Worm (Caenorhabditis elegans) whole organism, L1 larva: ENCODE results near the gene F07H5.13.

Experiments used
- C16A3.4 ChIP-seq: fragments of 150-350 bp; optimal IDR thresholded peaks from 2 replicates; lab custom pipeline; 2014; ENCODE audit warnings: missing biosample characterization, missing genetic modification characterization
- C34B4.2 ChIP-seq: sonication (generic microtip); optimal IDR thresholded peaks from 2 replicates; lab custom pipeline; 2017; ENCODE audit warnings: mild to moderate bottlenecking, missing genetic modification characterization, missing compliant biosample characterization
- F16B12.6 ChIP-seq: fragments of 150-350 bp; optimal IDR thresholded peaks from 2 replicates; lab custom pipeline; 2014; ENCODE audit warnings: missing biosample characterization, missing genetic modification characterization
- Y116A8C.19 ChIP-seq: sonication (generic microtip); optimal IDR thresholded peaks from 2 replicates; lab custom pipeline; 2016; ENCODE audit warnings: missing compliant biosample characterization, missing genetic modification characterization, borderline replicate concordance
- blmp-1 ChIP-seq: fragments of 150-350 bp; optimal IDR thresholded peaks from 2 replicates; lab custom pipeline; 2014; ENCODE audit warnings: missing biosample characterization, missing genetic modification characterization
- ceh-82 ChIP-seq, 3 experiments: fragments of 150-350 bp in 1 of 3; sonication (generic microtip) in 2 of 3; optimal IDR thresholded peaks; 2 replicates each; lab custom pipeline; 2014 to 2017; ENCODE audit warnings: missing biosample characterization in 3 of 3, missing genetic modification characterization in 3 of 3
- ceh-88 ChIP-seq: fragments of 200-800 bp; sonication (Bioruptor generic); IDR thresholded peaks from 2 replicates; pipeline ENCODE4 v1.3.6; 2022; ENCODE audit warnings: missing genetic modification characterization, missing compliant biosample characterization
- dsc-1 ChIP-seq: sonication (generic microtip); optimal IDR thresholded peaks from 2 replicates; lab custom pipeline; 2016; ENCODE audit warnings: mild to moderate bottlenecking, missing genetic modification characterization, missing compliant biosample characterization
- efl-1 ChIP-seq, 4 experiments: fragments of 150-350 bp; optimal IDR thresholded peaks in 3 of 4; peaks in 1 of 4; 1 replicate in 1 of 4; 2 replicates in 3 of 4; lab custom pipeline; 2014; ENCODE audit warnings: missing biosample characterization in 2 of 4, missing genetic modification characterization in 2 of 4, missing genetic modification reagents in 2 of 4
- egl-13 ChIP-seq: sonication (generic microtip); optimal IDR thresholded peaks from 2 replicates; lab custom pipeline; 2016; ENCODE audit warnings: missing genotype, missing genetic modification reagents, missing genetic modification characterization, missing compliant biosample characterization
- elt-2 ChIP-seq: sonication (generic microtip); optimal IDR thresholded peaks from 2 replicates; lab custom pipeline; 2016; ENCODE audit warnings: missing genetic modification characterization, mild to moderate bottlenecking, inconsistent platforms, missing compliant biosample characterization, missing genetic modification reagents
- elt-3 ChIP-seq, 6 experiments: fragments of 150-350 bp in 1 of 6; sonication (generic microtip); optimal IDR thresholded peaks; 2 replicates each; lab custom pipeline; 2017 to 2018; ENCODE audit warnings: missing biosample characterization in 6 of 6, missing genetic modification characterization in 6 of 6, inconsistent platforms in 1 of 6
- ets-5 ChIP-seq: fragments of 200-800 bp; sonication (Bioruptor generic); IDR thresholded peaks from 2 replicates; pipeline ENCODE4 v1.3.6; 2022; ENCODE audit warnings: missing genetic modification characterization, missing compliant biosample characterization
- fkh-10 ChIP-seq: sonication (generic microtip); optimal IDR thresholded peaks from 2 replicates; lab custom pipeline; 2017; ENCODE audit warnings: missing biosample characterization, missing genetic modification reagents, missing genetic modification characterization
- fkh-8 ChIP-seq: sonication (generic microtip); optimal IDR thresholded peaks from 2 replicates; lab custom pipeline; 2016; ENCODE audit warnings: mild to moderate bottlenecking, missing genetic modification characterization, missing compliant biosample characterization
- fos-1 ChIP-seq: fragments of 150-350 bp; optimal IDR thresholded peaks from 2 replicates; lab custom pipeline; 2014; ENCODE audit warnings: missing biosample characterization, missing genetic modification characterization
- hlh-4 ChIP-seq: sonication (generic microtip); optimal IDR thresholded peaks from 2 replicates; lab custom pipeline; 2016; ENCODE audit warnings: mild to moderate bottlenecking, missing genetic modification characterization, missing compliant biosample characterization
- hpl-2 ChIP-seq: fragments of 150-350 bp; optimal IDR thresholded peaks from 2 replicates; lab custom pipeline; 2014; ENCODE audit warnings: missing biosample characterization, missing genetic modification reagents, missing genetic modification characterization
- jun-1 ChIP-seq: fragments of 150-350 bp; optimal IDR thresholded peaks from 2 replicates; lab custom pipeline; 2014; ENCODE audit warnings: missing biosample characterization, missing genetic modification reagents, missing genetic modification characterization
- lin-35 ChIP-seq, 2 experiments: fragments of 150-350 bp; optimal IDR thresholded peaks; 2 replicates each; lab custom pipeline; 2014; ENCODE audit warnings: missing biosample characterization in 2 of 2, missing genetic modification characterization in 2 of 2, missing genetic modification reagents in 2 of 2
- lin-39 ChIP-seq: fragments of 150-350 bp; optimal IDR thresholded peaks from 2 replicates; lab custom pipeline; 2014; ENCODE audit warnings: missing biosample characterization, missing genetic modification reagents, missing genetic modification characterization
- lsy-2 ChIP-seq, 2 experiments: fragments of 150-350 bp; optimal IDR thresholded peaks; 2 replicates each; lab custom pipeline; 2014; ENCODE audit warnings: missing biosample characterization in 2 of 2, missing genetic modification characterization in 2 of 2
- mdl-1 ChIP-seq, 2 experiments: fragments of 150-350 bp; optimal IDR thresholded peaks; 2 replicates each; lab custom pipeline; 2014 to 2017; ENCODE audit warnings: missing biosample characterization in 2 of 2, missing genetic modification characterization in 2 of 2, inconsistent platforms in 1 of 2
- mef-2 ChIP-seq: fragments of 150-350 bp; optimal IDR thresholded peaks from 2 replicates; lab custom pipeline; 2014; ENCODE audit warnings: missing biosample characterization, missing genetic modification characterization
- mep-1 ChIP-seq: fragments of 150-350 bp; optimal IDR thresholded peaks from 2 replicates; lab custom pipeline; 2014; ENCODE audit warnings: missing biosample characterization, missing genetic modification characterization
- nhr-12 ChIP-seq: sonication (generic microtip); optimal IDR thresholded peaks from 2 replicates; lab custom pipeline; 2017; ENCODE audit warnings: missing biosample characterization, missing genetic modification characterization
- nhr-19 ChIP-seq: fragments of 200-800 bp; sonication (Bioruptor generic); conservative IDR thresholded peaks from 2 replicates; pipeline ENCODE4 v1.3.6; 2022; ENCODE audit warnings: missing genetic modification characterization, missing compliant biosample characterization
- nhr-237 ChIP-seq: fragments of 150-350 bp; optimal IDR thresholded peaks from 2 replicates; lab custom pipeline; 2014; ENCODE audit warnings: missing biosample characterization, missing genetic modification characterization
- nhr-47 ChIP-seq: sonication (generic microtip); optimal IDR thresholded peaks from 2 replicates; lab custom pipeline; 2016; ENCODE audit warnings: mild to moderate bottlenecking, missing genetic modification characterization, moderate library complexity, missing compliant biosample characterization
- nhr-71 ChIP-seq: sonication (generic microtip); optimal IDR thresholded peaks from 2 replicates; lab custom pipeline; 2016; ENCODE audit warnings: mild to moderate bottlenecking, missing genetic modification characterization, moderate library complexity, missing compliant biosample characterization
- nhr-84 ChIP-seq: sonication (generic microtip); optimal IDR thresholded peaks from 2 replicates; lab custom pipeline; 2017; ENCODE audit warnings: missing biosample characterization, missing genetic modification characterization
- nhr-85 ChIP-seq: sonication (generic microtip); peaks from one replicate; lab custom pipeline; 2016; ENCODE audit warnings: missing genetic modification characterization, inconsistent platforms, missing compliant biosample characterization
- nhr-90 ChIP-seq: sonication (generic microtip); optimal IDR thresholded peaks from 2 replicates; lab custom pipeline; 2016; ENCODE audit warnings: mild to moderate bottlenecking, missing genetic modification characterization, missing compliant biosample characterization; ENCODE audit not compliant: poor library complexity
- pag-3 ChIP-seq: sonication (generic microtip); optimal IDR thresholded peaks from 2 replicates; lab custom pipeline; 2017; ENCODE audit warnings: missing genetic modification characterization, mild to moderate bottlenecking, missing compliant biosample characterization, antibody characterized with exemption, borderline replicate concordance; ENCODE audit not compliant: insufficient read depth
- pax-3 ChIP-seq: fragments of 200-800 bp; sonication (Bioruptor generic); optimal IDR thresholded peaks from 2 replicates; lab custom pipeline; 2018; ENCODE audit warnings: mild to moderate bottlenecking, missing genetic modification characterization, moderate library complexity, missing compliant biosample characterization
- skn-1 ChIP-seq: fragments of 150-350 bp; optimal IDR thresholded peaks from 2 replicates; lab custom pipeline; 2014; ENCODE audit warnings: missing biosample characterization, missing genetic modification characterization
- snpc-4 ChIP-seq: fragments of 150-350 bp; optimal IDR thresholded peaks from 2 replicates; lab custom pipeline; 2014; ENCODE audit warnings: missing biosample characterization, missing genetic modification characterization
- sox-4 ChIP-seq: sonication (generic microtip); optimal IDR thresholded peaks from 2 replicates; lab custom pipeline; 2016; ENCODE audit warnings: missing genetic modification characterization, missing compliant biosample characterization
- swsn-7 ChIP-seq: sonication (generic microtip); optimal IDR thresholded peaks from 2 replicates; lab custom pipeline; 2016; ENCODE audit warnings: missing genetic modification characterization, missing compliant biosample characterization
- tbx-2 ChIP-seq: sonication (generic microtip); optimal IDR thresholded peaks from 2 replicates; lab custom pipeline; 2016; ENCODE audit warnings: missing genetic modification characterization, missing compliant biosample characterization
- tlp-1 ChIP-seq: fragments of 150-350 bp; optimal IDR thresholded peaks from 2 replicates; lab custom pipeline; 2014; ENCODE audit warnings: missing biosample characterization, missing genetic modification characterization
- unc-130 ChIP-seq: fragments of 150-350 bp; optimal IDR thresholded peaks from 2 replicates; lab custom pipeline; 2017; ENCODE audit warnings: missing biosample characterization, missing genetic modification characterization, inconsistent platforms
- unc-30 ChIP-seq: sonication (generic microtip); optimal IDR thresholded peaks from 2 replicates; lab custom pipeline; 2017; ENCODE audit warnings: missing biosample characterization, missing genetic modification characterization
- unc-62 ChIP-seq: fragments of 150-350 bp; optimal IDR thresholded peaks from 2 replicates; lab custom pipeline; 2014; ENCODE audit warnings: missing biosample characterization, missing genetic modification reagents, missing genetic modification characterization
- unc-86 ChIP-seq: sonication (generic microtip); optimal IDR thresholded peaks from 2 replicates; lab custom pipeline; 2016; ENCODE audit warnings: missing genetic modification characterization, missing compliant biosample characterization
- vab-15 ChIP-seq: sonication (generic microtip); optimal IDR thresholded peaks from 2 replicates; lab custom pipeline; 2017; ENCODE audit warnings: missing genotype, mild to moderate bottlenecking, missing genetic modification characterization, missing compliant biosample characterization
- xbp-1 ChIP-seq: sonication (generic microtip); optimal IDR thresholded peaks from 2 replicates; lab custom pipeline; 2016; ENCODE audit warnings: missing genetic modification characterization, missing compliant biosample characterization
- zip-4 ChIP-seq: fragments of 200-800 bp; sonication (Bioruptor generic); optimal IDR thresholded peaks from 2 replicates; lab custom pipeline; 2018; ENCODE audit warnings: mild to moderate bottlenecking, missing genetic modification characterization, moderate library complexity, missing compliant biosample characterization
- ztf-11 ChIP-seq, 2 experiments: sonication (generic microtip); optimal IDR thresholded peaks; 2 replicates each; lab custom pipeline; 2016 to 2017; ENCODE audit warnings: missing genetic modification characterization in 2 of 2, missing biosample characterization in 1 of 2, missing compliant biosample characterization in 1 of 2

The F07H5.13 gene

DNA sequence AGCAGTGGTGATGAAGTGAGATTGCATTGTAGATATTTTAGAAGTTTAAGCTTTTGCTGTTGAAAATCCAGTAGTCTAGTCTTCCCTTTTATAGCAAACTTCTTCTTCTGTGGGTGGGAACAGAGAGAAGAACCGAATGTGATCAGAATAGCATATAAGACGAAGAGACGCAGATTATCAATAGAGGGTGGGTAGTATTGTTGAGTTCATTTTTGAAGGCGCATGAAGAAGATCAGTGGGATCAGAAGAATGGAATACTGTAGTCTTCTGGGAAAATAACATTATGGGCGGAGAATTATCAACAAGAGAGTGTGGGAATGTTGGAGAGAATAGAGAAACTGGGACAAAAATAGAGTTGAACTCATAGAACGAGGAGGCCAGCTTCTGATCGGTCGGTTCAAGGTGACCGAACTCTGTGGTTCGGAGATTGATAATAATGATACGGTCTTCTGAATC is 30.8 kb downstream of the F07H5.13 start, which contains the start of gene F46C5.1:
Gene F46C5.1, minus strand, starts transcription at position 51 of the 456 bp plus-strand sequence.
- TF ChIP-seq fos-1 (tag; lab: Kevin White, UChicago) (no peak), unc-30 (tag; lab: Kevin White, UChicago) (no peak), ceh-82 (tag; optimal IDR thresholded peaks at IDR 0.05; lab: Kevin White, UChicago) (no peak), unc-130 (tag; lab: Kevin White, UChicago) (no peak), dsc-1 (no peak), blmp-1 (tag; lab: Kevin White, UChicago) (peak; percentile 63), Y116A8C.19 (tag; lab: Kevin White, UChicago) (no peak), hpl-2 (GFP tag; lab: Kevin White, UChicago) (no peak), efl-1 (optimal IDR thresholded peaks at IDR 0.05; lab: Kevin White, UChicago) (no peak), efl-1 (GFP tag; optimal IDR thresholded peaks at IDR 0.05 in 1 of 2; lab: Kevin White, UChicago) (no peak), elt-3 (tag; optimal IDR thresholded peaks at IDR 0.05; lab: Kevin White, UChicago) (peak in 2 of 6 experiments; percentile 6 to 25), lin-39 (tag; lab: Kevin White, UChicago) (no peak), C16A3.4 (tag; lab: Kevin White, UChicago) (peak; percentile 2), sox-4 (tag; lab: Kevin White, UChicago) (no peak), nhr-19 (GFP tag; lab: Robert Waterston, UW) (no peak), ets-5 (GFP tag; lab: Robert Waterston, UW) (no peak), swsn-7 (tag; lab: Kevin White, UChicago) (no peak), nhr-84 (no peak), lsy-2 (tag; optimal IDR thresholded peaks at IDR 0.05; lab: Kevin White, UChicago) (peak in 1 of 2 experiments; percentile 68), egl-13 (tag; lab: Kevin White, UChicago) (no peak), fkh-8 (tag; lab: Kevin White, UChicago) (no peak)

ce11 chrII:8822711-8823110 is 32.4 kb downstream of the F07H5.13 start:
- TF ChIP-seq unc-30 (tag; lab: Kevin White, UChicago) (no peak), hlh-4 (tag; lab: Kevin White, UChicago) (no peak), unc-86 (tag; lab: Kevin White, UChicago) (no peak), pax-3 (tag; lab: Kevin White, UChicago) (no peak), mef-2 (tag; lab: Kevin White, UChicago) (no peak), Y116A8C.19 (tag; lab: Kevin White, UChicago) (no peak), nhr-47 (tag; lab: Kevin White, UChicago) (peak; percentile 25), C34B4.2 (tag; lab: Kevin White, UChicago) (no peak), fkh-10 (GFP tag; lab: Kevin White, UChicago) (no peak), lsy-2 (tag; optimal IDR thresholded peaks at IDR 0.05; lab: Kevin White, UChicago) (peak in 1 of 2 experiments; percentile 47), nhr-90 (tag; lab: Kevin White, UChicago) (peak; percentile 73), mdl-1 (tag; optimal IDR thresholded peaks at IDR 0.05; lab: Kevin White, UChicago) (peak in 1 of 2 experiments; percentile 85), jun-1 (tag; lab: Kevin White, UChicago) (no peak), pag-3 (no peak), elt-3 (tag; optimal IDR thresholded peaks at IDR 0.05; lab: Kevin White, UChicago) (peak in 5 of 6 experiments; percentile 7 to 95 (median 38)), tbx-2 (tag; lab: Kevin White, UChicago) (peak; percentile 52), nhr-12 (tag; lab: Kevin White, UChicago) (no peak), ztf-11 (tag; optimal IDR thresholded peaks at IDR 0.05; lab: Kevin White, UChicago) (no peak), swsn-7 (tag; lab: Kevin White, UChicago) (no peak), xbp-1 (tag; lab: Kevin White, UChicago) (no peak), nhr-85 (tag; lab: Kevin White, UChicago) (peak; percentile 91), nhr-71 (tag; lab: Kevin White, UChicago) (peak; percentile 61), egl-13 (tag; lab: Kevin White, UChicago) (no peak), vab-15 (tag; lab: Kevin White, UChicago) (no peak), lin-35 (GFP tag; optimal IDR thresholded peaks at IDR 0.05; lab: Kevin White, UChicago) (peak in 1 of 2 experiments; percentile 71), mep-1 (no peak), skn-1 (no peak), nhr-19 (GFP tag; lab: Robert Waterston, UW) (peak; percentile 86), snpc-4 (tag; lab: Kevin White, UChicago) (no peak), elt-2 (tag; lab: Kevin White, UChicago) (no peak), lin-39 (tag; lab: Kevin White, UChicago) (no peak), unc-130 (tag; lab: Kevin White, UChicago) (peak; percentile 84), nhr-237 (tag; lab: Kevin White, UChicago) (no peak), ceh-88 (GFP tag; lab: Robert Waterston, UW) (no peak), unc-62 (GFP tag; lab: Kevin White, UChicago) (no peak), F16B12.6 (no peak), tlp-1 (tag; lab: Kevin White, UChicago) (no peak), zip-4 (GFP tag; lab: Kevin White, UChicago) (no peak), C16A3.4 (tag; lab: Kevin White, UChicago) (peak; percentile 39)
